Fruit fly (Drosophila melanogaster) whole organism, embryonic: ENCODE results near the gene AcCoAS.

Source experiments
- ATbp ChIP-seq: fragments of 200-800 bp; sonication (Bioruptor generic); optimal IDR thresholded peaks from 2 replicates; lab custom pipeline; 2017; ENCODE audit warnings: missing biosample characterization, mild to moderate bottlenecking, missing genetic modification characterization, missing genetic modification reagents
- Asciz ChIP-seq: fragments of 200-800 bp; sonication (Bioruptor generic); optimal IDR thresholded peaks from 2 replicates; lab custom pipeline; 2017; ENCODE audit warnings: missing biosample characterization, mild to moderate bottlenecking, missing genetic modification characterization, missing genetic modification reagents
- CG11456 ChIP-seq: fragments of 200-800 bp; sonication (Bioruptor generic); IDR thresholded peaks from 3 replicates; pipeline ENCODE4 v1.3.6; 2022; ENCODE audit warnings: missing biosample characterization, missing genetic modification characterization
- CG12299 ChIP-seq: fragments of 200-800 bp; sonication (Bioruptor generic); optimal IDR thresholded peaks from 2 replicates; lab custom pipeline; 2018; ENCODE audit warnings: missing biosample characterization, mild to moderate bottlenecking, missing genetic modification characterization
- CG13775 ChIP-seq: fragments of 200-800 bp; sonication (Bioruptor generic); optimal IDR thresholded peaks from 3 replicates; lab custom pipeline; 2017; ENCODE audit warnings: missing biosample characterization, mild to moderate bottlenecking, missing genetic modification characterization
- CG16863 ChIP-seq: fragments of 200-800 bp; sonication (Bioruptor generic); optimal IDR thresholded peaks from 3 replicates; lab custom pipeline; 2016; ENCODE audit warnings: missing biosample characterization, missing genetic modification characterization
- CG17359 ChIP-seq: fragments of 200-800 bp; sonication (Bioruptor generic); optimal IDR thresholded peaks from 3 replicates; lab custom pipeline; 2018; ENCODE audit warnings: missing biosample characterization, mild to moderate bottlenecking, missing genetic modification characterization, moderate library complexity
- CG2202 ChIP-seq: fragments of 200-800 bp; sonication (Bioruptor generic); optimal IDR thresholded peaks from 2 replicates; lab custom pipeline; 2018; ENCODE audit warnings: missing biosample characterization, mild to moderate bottlenecking, missing genetic modification characterization
- CG2678 ChIP-seq: fragments of 200-800 bp; sonication (Bioruptor generic); optimal IDR thresholded peaks from 3 replicates; lab custom pipeline; 2019; ENCODE audit warnings: missing biosample characterization, mild to moderate bottlenecking, missing genetic modification characterization, moderate library complexity
- CG30020 ChIP-seq: fragments of 200-800 bp; optimal IDR thresholded peaks from 2 replicates; lab custom pipeline; 2019; ENCODE audit warnings: missing biosample characterization, mild to moderate bottlenecking, missing genetic modification characterization, moderate library complexity
- CG31224 ChIP-seq: fragments of 200-800 bp; sonication (Bioruptor generic); IDR thresholded peaks from 2 replicates; pipeline ENCODE4 v1.3.6; 2022; ENCODE audit warnings: missing biosample characterization, missing genetic modification characterization
- CG31388 ChIP-seq: fragments of 200-800 bp; sonication (Bioruptor generic); optimal IDR thresholded peaks from 2 replicates; lab custom pipeline; 2016; ENCODE audit warnings: missing biosample characterization, missing genetic modification characterization
- CG4282 ChIP-seq: fragments of 200-800 bp; sonication (Bioruptor generic); optimal IDR thresholded peaks from 2 replicates; lab custom pipeline; 2016; ENCODE audit warnings: missing biosample characterization, missing genetic modification characterization
- CG4360 ChIP-seq: fragments of 200-800 bp; sonication (Bioruptor generic); IDR thresholded peaks from 2 replicates; pipeline ENCODE4 v1.3.6; 2022; ENCODE audit warnings: missing biosample characterization, missing genetic modification characterization
- CG4707 ChIP-seq: fragments of 200-800 bp; sonication (Bioruptor generic); optimal IDR thresholded peaks from 2 replicates; lab custom pipeline; 2018; ENCODE audit warnings: missing biosample characterization, mild to moderate bottlenecking, missing genetic modification characterization, moderate library complexity
- CG4820 ChIP-seq: fragments of 200-800 bp; sonication (Bioruptor generic); optimal IDR thresholded peaks from 3 replicates; lab custom pipeline; 2016; ENCODE audit warnings: missing biosample characterization, missing genetic modification characterization
- CG9727 ChIP-seq: fragments of 200-800 bp; sonication (Bioruptor generic); optimal IDR thresholded peaks from 3 replicates; lab custom pipeline; 2017; ENCODE audit warnings: missing biosample characterization, mild to moderate bottlenecking, missing genetic modification characterization
- CG9817 ChIP-seq: fragments of 200-800 bp; sonication (Bioruptor generic); optimal IDR thresholded peaks from 2 replicates; lab custom pipeline; 2018; ENCODE audit warnings: missing biosample characterization, mild to moderate bottlenecking, missing genetic modification characterization, moderate library complexity
- Dek ChIP-seq: fragments of 200-800 bp; sonication (Bioruptor generic); optimal IDR thresholded peaks from 3 replicates; lab custom pipeline; 2019; ENCODE audit warnings: missing biosample characterization, mild to moderate bottlenecking, missing genetic modification characterization, moderate library complexity
- Dll ChIP-seq: fragments of 200-800 bp; sonication (Bioruptor generic); IDR thresholded peaks from 4 replicates; pipeline ENCODE4 v1.3.6; 2022; ENCODE audit warnings: missing biosample characterization, missing genetic modification characterization; ENCODE audit not compliant: partially characterized antibody
- ERR ChIP-seq: fragments of 200-800 bp; sonication (Bioruptor generic); optimal IDR thresholded peaks from 2 replicates; lab custom pipeline; 2016; ENCODE audit warnings: missing biosample characterization, missing genetic modification characterization
- GATAe ChIP-seq: fragments of 200-800 bp; sonication (Bioruptor generic); conservative IDR thresholded peaks from 2 replicates; pipeline ENCODE4 v1.3.6; 2022; ENCODE audit warnings: missing biosample characterization, missing genetic modification characterization
- HHEX ChIP-seq: fragments of 200-800 bp; sonication (Bioruptor generic); optimal IDR thresholded peaks from 3 replicates; lab custom pipeline; 2017; ENCODE audit warnings: missing biosample characterization, mild to moderate bottlenecking, missing genetic modification characterization, missing genetic modification reagents
- HLH4C ChIP-seq: fragments of 200-800 bp; sonication (Bioruptor generic); IDR thresholded peaks from 3 replicates; pipeline ENCODE4 v1.3.6; 2022; ENCODE audit warnings: missing biosample characterization, missing genetic modification characterization; ENCODE audit not compliant: partially characterized antibody
- HmgZ ChIP-seq: fragments of 200-800 bp; sonication (Bioruptor generic); optimal IDR thresholded peaks from 2 replicates; lab custom pipeline; 2018; ENCODE audit warnings: missing biosample characterization, mild to moderate bottlenecking, missing genetic modification characterization
- Hmx ChIP-seq: fragments of 200-800 bp; sonication (Bioruptor generic); optimal IDR thresholded peaks from 2 replicates; lab custom pipeline; 2016; ENCODE audit warnings: missing biosample characterization, missing genetic modification characterization
- Trl ChIP-seq, 3 experiments: fragments of >200 bp in 2 of 3; fragments of 200-800 bp in 1 of 3; sonication (Bioruptor generic) in 1 of 3; optimal IDR thresholded peaks; 2 replicates in 1 of 3; 3 replicates in 2 of 3; lab custom pipeline; 2016 to 2017; ENCODE audit warnings: missing biosample characterization in 1 of 3, missing genetic modification characterization in 1 of 3
- Xbp1 ChIP-seq: fragments of 200-800 bp; sonication (Bioruptor generic); optimal IDR thresholded peaks from 3 replicates; lab custom pipeline; 2016; ENCODE audit warnings: missing biosample characterization, mild to moderate bottlenecking, missing genetic modification characterization
- al ChIP-seq: fragments of 200-800 bp; sonication (Bioruptor generic); IDR thresholded peaks from 2 replicates; pipeline ENCODE4 v1.3.6; 2022; ENCODE audit warnings: missing biosample characterization, missing genetic modification characterization
- crp ChIP-seq, 2 experiments: fragments of 200-800 bp; sonication (Bioruptor generic); optimal IDR thresholded peaks; 2 replicates in 1 of 2; 3 replicates in 1 of 2; lab custom pipeline; 2017; ENCODE audit warnings: missing biosample characterization in 2 of 2, missing genetic modification characterization in 2 of 2, mild to moderate bottlenecking in 1 of 2, moderate library complexity in 1 of 2
- cwo ChIP-seq: fragments of 200-800 bp; sonication (Bioruptor generic); optimal IDR thresholded peaks from 3 replicates; lab custom pipeline; 2017; ENCODE audit warnings: missing biosample characterization, missing genetic modification characterization, mild to moderate bottlenecking, moderate library complexity, missing genetic modification reagents
- gce ChIP-seq: fragments of 200-800 bp; sonication (Bioruptor generic); IDR thresholded peaks from 3 replicates; pipeline ENCODE4 v1.3.6; 2022; ENCODE audit warnings: missing biosample characterization, missing genetic modification characterization
- jigr1 ChIP-seq: fragments of 200-800 bp; sonication (Bioruptor generic); IDR thresholded peaks from 3 replicates; pipeline ENCODE4 v1.3.6; 2022; ENCODE audit warnings: missing biosample characterization, missing genetic modification characterization
- lbe ChIP-seq: fragments of 200-800 bp; sonication (Bioruptor generic); optimal IDR thresholded peaks from 2 replicates; lab custom pipeline; 2016; ENCODE audit warnings: missing biosample characterization, mild to moderate bottlenecking, missing genetic modification characterization
- lov ChIP-seq, 2 experiments: fragments of 200-800 bp in 1 of 2; fragments of >200 bp in 1 of 2; sonication (Bioruptor generic) in 1 of 2; IDR thresholded peaks in 1 of 2; optimal IDR thresholded peaks in 1 of 2; 2 replicates in 1 of 2; 3 replicates in 1 of 2; pipeline versions ENCODE4 v1.3.6 to Lab custom; 2017 to 2022; ENCODE audit warnings: missing biosample characterization in 1 of 2, missing genetic modification characterization in 1 of 2
- onecut ChIP-seq: fragments of 200-800 bp; sonication (Bioruptor generic); IDR thresholded peaks from 2 replicates; pipeline ENCODE4 v1.3.6; 2022; ENCODE audit warnings: missing biosample characterization, missing genetic modification characterization
- org-1 ChIP-seq: fragments of 200-800 bp; sonication (Bioruptor generic); optimal IDR thresholded peaks from 2 replicates; lab custom pipeline; 2017; ENCODE audit warnings: missing biosample characterization, missing genetic modification characterization
- pan ChIP-seq, 4 experiments: fragments of >200 bp in 3 of 4; fragments of 200-800 bp in 1 of 4; sonication (Bioruptor generic) in 1 of 4; optimal IDR thresholded peaks in 3 of 4; IDR thresholded peaks in 1 of 4; 2 replicates each; pipeline versions ENCODE4 v1.3.6 to Lab custom; 2017 to 2022; ENCODE audit warnings: missing biosample characterization in 2 of 4, missing genetic modification characterization in 2 of 4, mixed read lengths in 1 of 4
- pfk ChIP-seq: fragments of 200-800 bp; sonication (Bioruptor generic); optimal IDR thresholded peaks from 2 replicates; lab custom pipeline; 2018; ENCODE audit warnings: missing biosample characterization, mild to moderate bottlenecking, missing genetic modification characterization, moderate library complexity
- pros ChIP-seq: fragments of 200-800 bp; sonication (Bioruptor generic); optimal IDR thresholded peaks from 3 replicates; lab custom pipeline; 2019; ENCODE audit warnings: missing biosample characterization, mild to moderate bottlenecking, missing genetic modification characterization, moderate library complexity
- run ChIP-seq: fragments of 200-800 bp; sonication (Bioruptor generic); optimal IDR thresholded peaks from 3 replicates; lab custom pipeline; 2018; ENCODE audit warnings: missing biosample characterization, mild to moderate bottlenecking, missing genetic modification characterization
- sisA ChIP-seq: fragments of 200-800 bp; sonication (Bioruptor generic); IDR thresholded peaks from 2 replicates; pipeline ENCODE4 v1.3.6; 2022; ENCODE audit warnings: missing biosample characterization, missing genetic modification characterization
- sr ChIP-seq: fragments of 200-800 bp; sonication (Bioruptor generic); IDR thresholded peaks from 3 replicates; pipeline ENCODE4 v1.3.6; 2022; ENCODE audit warnings: missing biosample characterization, missing genetic modification characterization
- sug ChIP-seq: fragments of 200-800 bp; optimal IDR thresholded peaks from 2 replicates; lab custom pipeline; 2019; ENCODE audit warnings: missing biosample characterization, mild to moderate bottlenecking, missing genetic modification characterization, moderate library complexity
- tin ChIP-seq: fragments of 200-800 bp; sonication (Bioruptor generic); optimal IDR thresholded peaks from 3 replicates; lab custom pipeline; 2016; ENCODE audit warnings: missing biosample characterization, missing genetic modification characterization
- wek ChIP-seq: fragments of 200-800 bp; sonication (Bioruptor generic); optimal IDR thresholded peaks from 3 replicates; lab custom pipeline; 2018; ENCODE audit warnings: missing biosample characterization, mild to moderate bottlenecking, missing genetic modification characterization, moderate library complexity
- zen ChIP-seq: fragments of 200-800 bp; sonication (Bioruptor generic); optimal IDR thresholded peaks from 3 replicates; lab custom pipeline; 2018; ENCODE audit warnings: missing biosample characterization, mild to moderate bottlenecking, missing genetic modification characterization, moderate library complexity
- zfh2 ChIP-seq: fragments of 200-800 bp; sonication (Bioruptor generic); optimal IDR thresholded peaks from 2 replicates; lab custom pipeline; 2016; ENCODE audit warnings: missing biosample characterization, missing genetic modification characterization

Gene AcCoAS

dm6 chr3L:21321807-21322503 lies 41.9 kb upstream of the AcCoAS start (continued):
- peak; percentile 5 for TF ChIP-seq org-1
- no peak for TF ChIP-seq CG4282 (GFP tag; lab: Kevin White, UChicago)
- TF ChIP-seq GATAe, result no peak
- TF ChIP-seq crp (GFP tag; optimal IDR thresholded peaks at IDR 0.05; lab: Kevin White, UChicago), result no peak
- peak; percentile 20 for TF ChIP-seq CG9727 (GFP tag; lab: Kevin White, UChicago)
- peak; percentile 36 for TF ChIP-seq HHEX (GFP tag; lab: Kevin White, UChicago)
- TF ChIP-seq zen (tag; lab: Kevin White, UChicago), result no peak
- no peak for TF ChIP-seq sr
- TF ChIP-seq CG9817 (tag; lab: Kevin White, UChicago), result no peak
- no peak for TF ChIP-seq CG4707 (GFP tag; lab: Kevin White, UChicago)
- no peak for TF ChIP-seq Asciz (GFP tag; lab: Kevin White, UChicago)
- TF ChIP-seq onecut (GFP tag; lab: Robert Waterston, UW), result no peak
- no peak for TF ChIP-seq pan (optimal IDR thresholded peaks at IDR 0.05; lab: Kevin White, UChicago)
- TF ChIP-seq pan (GFP tag; optimal IDR thresholded peaks at IDR 0.05 in 1 of 2, IDR thresholded peaks at IDR 0.05 in 1 of 2), result no peak
- no peak for TF ChIP-seq wek (GFP tag; lab: Kevin White, UChicago)
- TF ChIP-seq CG31388 (GFP tag; lab: Kevin White, UChicago), result no peak
- no peak for TF ChIP-seq CG11456
- no peak for TF ChIP-seq CG4820 (GFP tag; lab: Kevin White, UChicago)
- no peak for TF ChIP-seq Dll (GFP tag; lab: Robert Waterston, UW)
- peak; percentile 44 for TF ChIP-seq Dek (tag; lab: Kevin White, UChicago)
- TF ChIP-seq sug (tag; lab: Kevin White, UChicago), result peak; percentile 41
- no peak for TF ChIP-seq jigr1 (GFP tag; lab: Robert Waterston, UW)
- no peak for TF ChIP-seq CG2202 (tag; lab: Kevin White, UChicago)
- TF ChIP-seq lov (optimal IDR thresholded peaks at IDR 0.05; lab: Kevin White, UChicago), result no peak
- no peak for TF ChIP-seq lov (GFP tag; IDR thresholded peaks at IDR 0.05; lab: Robert Waterston, UW)
- no peak for TF ChIP-seq tin (GFP tag; lab: Kevin White, UChicago)
- no peak for TF ChIP-seq pfk (GFP tag; lab: Kevin White, UChicago)
- no peak for TF ChIP-seq zfh2
- TF ChIP-seq sisA (GFP tag; lab: Robert Waterston, UW), result no peak
- no peak for TF ChIP-seq Xbp1 (GFP tag; lab: Kevin White, UChicago)
- no peak for TF ChIP-seq Hmx (GFP tag; lab: Kevin White, UChicago)
- TF ChIP-seq CG16863 (GFP tag; lab: Kevin White, UChicago), result no peak
- TF ChIP-seq CG2678, result peak; percentile 79
- no peak for TF ChIP-seq al (GFP tag; lab: Robert Waterston, UW)
- no peak for TF ChIP-seq CG4360 (GFP tag; lab: Robert Waterston, UW)
- no peak for TF ChIP-seq ERR (GFP tag; lab: Kevin White, UChicago)
- peak; percentile 1 for TF ChIP-seq CG13775
- TF ChIP-seq CG30020 (tag; lab: Kevin White, UChicago), result no peak
- TF ChIP-seq pros (GFP tag; lab: Kevin White, UChicago), result no peak
- TF ChIP-seq run (tag; lab: Kevin White, UChicago), result no peak
- no peak for TF ChIP-seq CG31224 (GFP tag; lab: Robert Waterston, UW)
- no peak for TF ChIP-seq Trl (optimal IDR thresholded peaks at IDR 0.05; lab: Kevin White, UChicago)
- TF ChIP-seq Trl (GFP tag; optimal IDR thresholded peaks at IDR 0.05; lab: Kevin White, UChicago), result no peak
- peak; percentile 24 for TF ChIP-seq cwo
- no peak for TF ChIP-seq HmgZ (tag; lab: Kevin White, UChicago)
- TF ChIP-seq CG12299 (tag; lab: Kevin White, UChicago), result no peak
- TF ChIP-seq ATbp (GFP tag; lab: Kevin White, UChicago), result no peak
- TF ChIP-seq CG17359, result no peak
- TF ChIP-seq lbe (GFP tag; lab: Kevin White, UChicago), result no peak
- TF ChIP-seq HLH4C (GFP tag; lab: Robert Waterston, UW), result no peak; the same call in 2 of the 3 replicates
- TF ChIP-seq gce, result no peak
